Fruit fly (Drosophila melanogaster) whole organism, embryonic: ENCODE measurements around the gene Acyp.

Experiments used
- Asciz ChIP-seq: fragments of 200-800 bp; sonication (Bioruptor generic); optimal IDR thresholded peaks from 2 replicates; lab custom pipeline; 2017; ENCODE audit warnings: missing biosample characterization, mild to moderate bottlenecking, missing genetic modification characterization, missing genetic modification reagents
- Atf3 ChIP-seq: fragments of 200-800 bp; sonication (Bioruptor generic); optimal IDR thresholded peaks from 3 replicates; lab custom pipeline; 2016; ENCODE audit warnings: missing biosample characterization, missing genetic modification characterization
- Bteb2 ChIP-seq: fragments of 200-800 bp; sonication (Bioruptor generic); optimal IDR thresholded peaks from 2 replicates; lab custom pipeline; 2016; ENCODE audit warnings: missing biosample characterization, missing genetic modification characterization
- CG10274 ChIP-seq: fragments of 200-800 bp; sonication (Bioruptor generic); optimal IDR thresholded peaks from 3 replicates; lab custom pipeline; 2017; ENCODE audit warnings: missing biosample characterization, mild to moderate bottlenecking, missing genetic modification characterization
- CG10543 ChIP-seq: fragments of 200-800 bp; sonication (Bioruptor generic); optimal IDR thresholded peaks from 3 replicates; lab custom pipeline; 2017; ENCODE audit warnings: missing biosample characterization, mild to moderate bottlenecking, missing genetic modification characterization, moderate library complexity
- CG11247 ChIP-seq: fragments of 200-800 bp; sonication (Bioruptor generic); IDR thresholded peaks from 2 replicates; pipeline ENCODE4 v1.3.6; 2022; ENCODE audit warnings: missing biosample characterization, missing genetic modification characterization
- CG12219 ChIP-seq: fragments of 200-800 bp; sonication (Bioruptor generic); optimal IDR thresholded peaks from 3 replicates; lab custom pipeline; 2018; ENCODE audit warnings: missing biosample characterization, mild to moderate bottlenecking, missing genetic modification characterization
- CG15073 ChIP-seq: fragments of 200-800 bp; sonication (Bioruptor generic); optimal IDR thresholded peaks from 2 replicates; lab custom pipeline; 2016; ENCODE audit warnings: missing biosample characterization, missing genetic modification characterization
- CG17361 ChIP-seq: fragments of 200-800 bp; sonication (Bioruptor generic); IDR thresholded peaks from 3 replicates; pipeline ENCODE4 v1.3.6; 2022; ENCODE audit warnings: missing biosample characterization, missing genetic modification characterization
- CG18011 ChIP-seq: fragments of 200-800 bp; sonication (Bioruptor generic); optimal IDR thresholded peaks from 2 replicates; lab custom pipeline; 2017; ENCODE audit warnings: missing biosample characterization, missing genetic modification characterization, mild to moderate bottlenecking, moderate library complexity, missing genotype
- CG1832 ChIP-seq: fragments of 200-800 bp; sonication (Bioruptor generic); optimal IDR thresholded peaks from 2 replicates; lab custom pipeline; 2017; ENCODE audit warnings: missing biosample characterization, mild to moderate bottlenecking, missing genetic modification characterization, inconsistent platforms
- CG32532 ChIP-seq: fragments of 200-800 bp; sonication (Bioruptor generic); IDR thresholded peaks from 2 replicates; pipeline ENCODE4 v1.3.6; 2022; ENCODE audit warnings: missing biosample characterization, missing genetic modification characterization
- CG3281 ChIP-seq: fragments of 200-800 bp; sonication (Bioruptor generic); optimal IDR thresholded peaks from 3 replicates; lab custom pipeline; 2017; ENCODE audit warnings: missing biosample characterization, mild to moderate bottlenecking, missing genetic modification characterization
- CG33557 ChIP-seq: fragments of 200-800 bp; sonication (Bioruptor generic); optimal IDR thresholded peaks from 2 replicates; lab custom pipeline; 2019; ENCODE audit warnings: missing biosample characterization, mild to moderate bottlenecking, missing genetic modification characterization, moderate library complexity
- CG34422 ChIP-seq: fragments of 200-800 bp; sonication (Bioruptor generic); IDR thresholded peaks from 3 replicates; pipeline ENCODE4 v1.3.6; 2022; ENCODE audit warnings: missing biosample characterization, missing genetic modification characterization
- CG4424 ChIP-seq: fragments of 200-800 bp; sonication (Bioruptor generic); optimal IDR thresholded peaks from 3 replicates; lab custom pipeline; 2016; ENCODE audit warnings: missing biosample characterization, missing genetic modification characterization
- CG6254 ChIP-seq: fragments of 200-800 bp; sonication (Bioruptor generic); optimal IDR thresholded peaks from 3 replicates; lab custom pipeline; 2017; ENCODE audit warnings: mild to moderate bottlenecking, missing biosample characterization, missing genetic modification reagents, missing genetic modification characterization
- CG6654 ChIP-seq: fragments of 200-800 bp; sonication (Bioruptor generic); optimal IDR thresholded peaks from 2 replicates; lab custom pipeline; 2017; ENCODE audit warnings: missing biosample characterization, mild to moderate bottlenecking, missing genetic modification characterization
- CG7839 ChIP-seq: fragments of 200-800 bp; sonication (Bioruptor generic); optimal IDR thresholded peaks from 3 replicates; lab custom pipeline; 2018; ENCODE audit warnings: missing biosample characterization, mild to moderate bottlenecking, missing genetic modification characterization, moderate library complexity
- CG9932 ChIP-seq: fragments of 200-800 bp; sonication (Bioruptor generic); IDR thresholded peaks from 2 replicates; pipeline ENCODE4 v1.3.6; 2022; ENCODE audit warnings: missing biosample characterization, missing genetic modification characterization
- Dek ChIP-seq: fragments of 200-800 bp; sonication (Bioruptor generic); optimal IDR thresholded peaks from 3 replicates; lab custom pipeline; 2019; ENCODE audit warnings: missing biosample characterization, mild to moderate bottlenecking, missing genetic modification characterization, moderate library complexity
- Dip3 ChIP-seq: fragments of 200-800 bp; sonication (Bioruptor generic); optimal IDR thresholded peaks from 3 replicates; lab custom pipeline; 2016; ENCODE audit warnings: missing biosample characterization, missing genetic modification characterization
- Dp ChIP-seq: fragments of 200-800 bp; sonication (Bioruptor generic); optimal IDR thresholded peaks from 2 replicates; lab custom pipeline; 2018; ENCODE audit warnings: missing biosample characterization, mild to moderate bottlenecking, missing genetic modification characterization, moderate library complexity
- Drgx ChIP-seq: fragments of 200-800 bp; sonication (Bioruptor generic); IDR thresholded peaks from 2 replicates; pipeline ENCODE4 v1.3.6; 2022; ENCODE audit warnings: missing biosample characterization, missing genetic modification characterization
- Eip74EF ChIP-seq, 2 experiments: fragments of 200-800 bp in 1 of 2; fragments of >200 bp in 1 of 2; sonication (Bioruptor generic) in 1 of 2; optimal IDR thresholded peaks; 2 replicates each; lab custom pipeline; 2017 to 2019; ENCODE audit warnings: missing biosample characterization in 2 of 2, missing genetic modification characterization in 2 of 2, mild to moderate bottlenecking in 1 of 2, moderate library complexity in 1 of 2
- Elba2 ChIP-seq: fragments of 200-800 bp; sonication (Bioruptor generic); optimal IDR thresholded peaks from 3 replicates; lab custom pipeline; 2016; ENCODE audit warnings: missing biosample characterization, missing genetic modification characterization
- Fer1 ChIP-seq: fragments of 200-800 bp; sonication (Bioruptor generic); optimal IDR thresholded peaks from 2 replicates; lab custom pipeline; 2017; ENCODE audit warnings: missing biosample characterization, mild to moderate bottlenecking, missing genetic modification characterization
- HLH3B ChIP-seq: fragments of 200-800 bp; sonication (Bioruptor generic); IDR thresholded peaks from 2 replicates; pipeline ENCODE4 v1.3.6; 2022; ENCODE audit warnings: missing biosample characterization, missing genetic modification characterization
- Jarid2 ChIP-seq: fragments of 200-800 bp; sonication (Bioruptor generic); optimal IDR thresholded peaks from 3 replicates; lab custom pipeline; 2017; ENCODE audit warnings: mild to moderate bottlenecking, missing biosample characterization, missing genetic modification reagents, missing genetic modification characterization
- Kr ChIP-seq: fragments of 200-800 bp; sonication (Bioruptor generic); optimal IDR thresholded peaks from 2 replicates; lab custom pipeline; 2017; ENCODE audit warnings: missing biosample characterization, mild to moderate bottlenecking, missing genetic modification characterization
- MBD-R2 ChIP-seq: fragments of 200-800 bp; sonication (Bioruptor generic); IDR thresholded peaks from 2 replicates; pipeline ENCODE4 v1.3.6; 2022; ENCODE audit warnings: missing biosample characterization, missing genetic modification characterization
- Med ChIP-seq: fragments of 200-800 bp; sonication (Bioruptor generic); peaks from one replicate; lab custom pipeline; 2016; ENCODE audit warnings: missing biosample characterization, missing genetic modification characterization, mild to moderate bottlenecking, inconsistent platforms, moderate library complexity
- Pdp1 ChIP-seq, 2 experiments: fragments of 200-800 bp; sonication (Bioruptor generic); optimal IDR thresholded peaks; 3 replicates each; lab custom pipeline; 2016; ENCODE audit warnings: missing biosample characterization in 2 of 2, missing genetic modification characterization in 2 of 2, mild to moderate bottlenecking in 1 of 2, moderate library complexity in 1 of 2
- Rx ChIP-seq: fragments of 200-800 bp; sonication (Bioruptor generic); IDR thresholded peaks from 2 replicates; pipeline ENCODE4 v1.3.6; 2022; ENCODE audit warnings: missing biosample characterization, missing genetic modification characterization
- Trl ChIP-seq, 3 experiments: fragments of >200 bp in 2 of 3; fragments of 200-800 bp in 1 of 3; sonication (Bioruptor generic) in 1 of 3; optimal IDR thresholded peaks; 2 replicates in 1 of 3; 3 replicates in 2 of 3; lab custom pipeline; 2016 to 2017; ENCODE audit warnings: missing biosample characterization in 1 of 3, missing genetic modification characterization in 1 of 3
- cad ChIP-seq: fragments of >200 bp; optimal IDR thresholded peaks from 2 replicates; lab custom pipeline; 2017; ENCODE audit warnings: missing biosample characterization, missing genetic modification characterization
- cato ChIP-seq: fragments of 200-800 bp; sonication (Bioruptor generic); optimal IDR thresholded peaks from 2 replicates; lab custom pipeline; 2016; ENCODE audit warnings: missing biosample characterization, missing genetic modification characterization, borderline replicate concordance
- crol ChIP-seq: fragments of 200-800 bp; sonication (Bioruptor generic); IDR thresholded peaks from 2 replicates; pipeline ENCODE4 v1.3.6; 2022; ENCODE audit warnings: missing biosample characterization, missing genetic modification characterization
- eyg ChIP-seq: fragments of 200-800 bp; sonication (Bioruptor generic); optimal IDR thresholded peaks from 3 replicates; lab custom pipeline; 2016; ENCODE audit warnings: missing biosample characterization, missing genetic modification characterization
- jumu ChIP-seq: fragments of 200-800 bp; sonication (Bioruptor generic); optimal IDR thresholded peaks from 3 replicates; lab custom pipeline; 2016; ENCODE audit warnings: missing biosample characterization, missing genetic modification characterization
- kay ChIP-seq: fragments of 200-800 bp; sonication (Bioruptor generic); optimal IDR thresholded peaks from 2 replicates; lab custom pipeline; 2016; ENCODE audit warnings: missing biosample characterization, missing genetic modification characterization
- knrl ChIP-seq: fragments of 200-800 bp; sonication (Bioruptor generic); IDR thresholded peaks from 3 replicates; pipeline ENCODE4 v1.3.6; 2022; ENCODE audit warnings: missing biosample characterization, missing genetic modification characterization; ENCODE audit not compliant: partially characterized antibody
- lov ChIP-seq, 2 experiments: fragments of 200-800 bp in 1 of 2; fragments of >200 bp in 1 of 2; sonication (Bioruptor generic) in 1 of 2; IDR thresholded peaks in 1 of 2; optimal IDR thresholded peaks in 1 of 2; 2 replicates in 1 of 2; 3 replicates in 1 of 2; pipeline versions ENCODE4 v1.3.6 to Lab custom; 2017 to 2022; ENCODE audit warnings: missing biosample characterization in 1 of 2, missing genetic modification characterization in 1 of 2
- pzg ChIP-seq: fragments of 200-800 bp; sonication (Bioruptor generic); optimal IDR thresholded peaks from 3 replicates; lab custom pipeline; 2018; ENCODE audit warnings: missing biosample characterization, mild to moderate bottlenecking, missing genetic modification characterization, moderate library complexity
- ranshi ChIP-seq: fragments of 200-800 bp; sonication (Bioruptor generic); IDR thresholded peaks from 2 replicates; pipeline ENCODE4 v1.3.6; 2022; ENCODE audit warnings: missing biosample characterization, missing genetic modification characterization
- sc ChIP-seq, 3 experiments: fragments of >200 bp in 2 of 3; fragments of 200-800 bp in 1 of 3; sonication (Bioruptor generic) in 1 of 3; optimal IDR thresholded peaks; 2 replicates in 2 of 3; 3 replicates in 1 of 3; lab custom pipeline; 2017; ENCODE audit warnings: mild to moderate bottlenecking in 1 of 3, missing biosample characterization in 1 of 3, missing genetic modification characterization in 1 of 3, missing genetic modification reagents in 1 of 3
- sens ChIP-seq: fragments of 200-800 bp; sonication (Bioruptor generic); peaks from one replicate; lab custom pipeline; 2016; ENCODE audit warnings: missing biosample characterization, missing genetic modification characterization
- seq ChIP-seq: fragments of 200-800 bp; sonication (Bioruptor generic); IDR thresholded peaks from 2 replicates; pipeline ENCODE4 v1.3.6; 2022; ENCODE audit warnings: missing biosample characterization, missing genetic modification characterization
- slou ChIP-seq: fragments of 200-800 bp; sonication (Bioruptor generic); optimal IDR thresholded peaks from 3 replicates; lab custom pipeline; 2016; ENCODE audit warnings: missing biosample characterization, missing genetic modification characterization
- sna ChIP-seq: fragments of 200-800 bp; sonication (Bioruptor generic); IDR thresholded peaks from 2 replicates; pipeline ENCODE4 v1.3.6; 2022; ENCODE audit warnings: missing biosample characterization, missing genetic modification characterization; ENCODE audit not compliant: partially characterized antibody

The Acyp gene

dm6 chr2L:13876698-13877097 is 35.2 kb upstream of the Acyp start (continued):
- peak; percentile 41 for TF ChIP-seq Asciz (GFP tag; lab: Kevin White, UChicago)
- TF ChIP-seq knrl (GFP tag; lab: Robert Waterston, UW) = no peak
- no peak for TF ChIP-seq CG34422 (GFP tag; lab: Robert Waterston, UW)
- TF ChIP-seq sc (optimal IDR thresholded peaks at IDR 0.05; lab: Kevin White, UChicago) = no peak
- peak; percentile 35 for TF ChIP-seq sc (GFP tag; optimal IDR thresholded peaks at IDR 0.05; lab: Kevin White, UChicago)
- TF ChIP-seq Dek (tag; lab: Kevin White, UChicago) = no peak
- no peak for TF ChIP-seq MBD-R2 (GFP tag; lab: Robert Waterston, UW)
- no peak for TF ChIP-seq pzg (GFP tag; lab: Kevin White, UChicago)
- peak; percentile 13 for TF ChIP-seq kay (GFP tag; lab: Kevin White, UChicago)
- no peak for TF ChIP-seq Kr (GFP tag; lab: Kevin White, UChicago)
- TF ChIP-seq CG6254 = peak; percentile 36
- TF ChIP-seq CG4424 = peak; percentile 33
- no peak for TF ChIP-seq CG32532 (GFP tag; lab: Robert Waterston, UW)
- peak; percentile 11 for TF ChIP-seq CG12219
- no peak for TF ChIP-seq sna
- peak in 1 of 2 experiments; percentile 15 for TF ChIP-seq Eip74EF (GFP tag; optimal IDR thresholded peaks at IDR 0.05; lab: Kevin White, UChicago)
- no peak for TF ChIP-seq lov (optimal IDR thresholded peaks at IDR 0.05; lab: Kevin White, UChicago)
- no peak for TF ChIP-seq lov (GFP tag; IDR thresholded peaks at IDR 0.05; lab: Robert Waterston, UW)
- no peak for TF ChIP-seq Pdp1 (GFP tag; optimal IDR thresholded peaks at IDR 0.05; lab: Kevin White, UChicago)
- no peak for TF ChIP-seq Jarid2 (GFP tag; lab: Kevin White, UChicago)
- TF ChIP-seq CG18011 (GFP tag; lab: Kevin White, UChicago) = no peak
- no peak for TF ChIP-seq cad (GFP tag; lab: Kevin White, UChicago)
- TF ChIP-seq CG6654 = no peak
- peak; percentile 84 for TF ChIP-seq sens (GFP tag; lab: Kevin White, UChicago)
- TF ChIP-seq CG9932 (GFP tag; lab: Robert Waterston, UW) = no peak
- no peak for TF ChIP-seq Atf3 (GFP tag; lab: Kevin White, UChicago)
- no peak for TF ChIP-seq Bteb2 (GFP tag; lab: Kevin White, UChicago)
- TF ChIP-seq seq (GFP tag; lab: Robert Waterston, UW) = no peak
- TF ChIP-seq ranshi = no peak
- peak; percentile 14 for TF ChIP-seq slou (GFP tag; lab: Kevin White, UChicago)
- peak; percentile 61 for TF ChIP-seq CG7839 (tag; lab: Kevin White, UChicago)
- TF ChIP-seq CG17361 (GFP tag; lab: Robert Waterston, UW) = peak; percentile 76
- TF ChIP-seq Trl (optimal IDR thresholded peaks at IDR 0.05; lab: Kevin White, UChicago) = no peak
- no peak for TF ChIP-seq Trl (GFP tag; optimal IDR thresholded peaks at IDR 0.05; lab: Kevin White, UChicago)
- no peak for TF ChIP-seq Drgx (GFP tag; lab: Robert Waterston, UW)
- no peak for TF ChIP-seq CG15073 (GFP tag; lab: Kevin White, UChicago)
- no peak for TF ChIP-seq cato (GFP tag; lab: Kevin White, UChicago)
- TF ChIP-seq CG10274 = no peak
- TF ChIP-seq Med (GFP tag; lab: Kevin White, UChicago) = peak; percentile 51
- no peak for TF ChIP-seq jumu (GFP tag; lab: Kevin White, UChicago)
- no peak for TF ChIP-seq CG11247
- no peak for TF ChIP-seq eyg (GFP tag; lab: Kevin White, UChicago)
- no peak for TF ChIP-seq Rx (GFP tag; lab: Robert Waterston, UW)
- TF ChIP-seq CG1832 (GFP tag; lab: Kevin White, UChicago) = no peak
- no peak for TF ChIP-seq CG3281
- TF ChIP-seq crol (GFP tag; lab: Robert Waterston, UW) = no peak
- no peak for TF ChIP-seq Dp (GFP tag; lab: Kevin White, UChicago)
- no peak for TF ChIP-seq Dip3 (GFP tag; lab: Kevin White, UChicago)
- TF ChIP-seq HLH3B (GFP tag; lab: Robert Waterston, UW) = no peak
- TF ChIP-seq CG33557 = peak; percentile 37
- no peak for TF ChIP-seq Elba2 (GFP tag; lab: Kevin White, UChicago)
- TF ChIP-seq Fer1 (GFP tag; lab: Kevin White, UChicago) = peak; percentile 10
- no peak for TF ChIP-seq CG10543 (GFP tag; lab: Kevin White, UChicago)
